Fruit fly (Drosophila melanogaster): ENCODE data around the gene CG18641.

Gene CG18641

DNA sequence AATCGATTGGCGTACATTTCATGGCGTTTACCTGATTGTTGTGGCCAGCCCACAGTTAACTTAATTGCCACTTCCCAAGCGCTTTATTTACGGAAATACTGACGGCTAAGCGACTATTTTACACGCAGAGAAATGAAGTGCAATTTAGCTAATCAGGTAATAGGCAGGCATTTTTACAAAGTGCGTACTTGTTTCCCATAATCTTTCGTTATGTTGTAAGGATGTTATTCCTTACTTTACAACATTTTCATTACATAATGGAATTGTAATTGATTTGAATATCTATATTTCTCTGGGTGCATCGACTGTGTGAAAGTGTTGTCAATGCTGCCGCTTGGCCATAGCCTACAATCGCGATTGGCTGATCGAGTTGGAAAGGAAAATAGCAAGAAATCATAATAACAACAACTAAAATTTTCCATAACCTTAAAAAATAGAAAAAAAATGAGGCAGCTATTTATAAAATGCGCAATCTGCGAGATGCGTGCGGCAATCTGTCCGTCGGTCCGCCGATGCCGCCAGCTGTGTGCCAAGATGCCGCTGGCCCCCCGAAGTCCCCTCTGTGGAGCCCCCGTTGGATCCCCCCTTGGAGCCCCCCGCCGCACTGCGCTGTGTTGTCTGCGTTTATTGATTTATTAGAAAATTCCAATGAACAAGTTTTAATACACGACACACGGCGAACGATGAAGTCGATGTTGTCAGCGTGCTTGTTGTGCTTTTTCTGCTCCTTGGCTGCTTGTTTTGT lies 11.5 kb upstream of the CG18641 start (continued):
- TF ChIP-seq CG4854 (GFP tag; optimal IDR thresholded peaks at IDR 0.05) (peak; percentile 43), CG2199 (GFP tag; IDR thresholded peaks at IDR 0.05) (no peak), CG13296 (GFP tag; optimal IDR thresholded peaks at IDR 0.05) (no peak), ssp (GFP tag; IDR thresholded peaks at IDR 0.05) (0 out of 2 replicates have a peak, but pooled peaks have one; percentile 14), row (GFP tag; IDR thresholded peaks at IDR 0.05) (peak; percentile 62), Trl (optimal IDR thresholded peaks at IDR 0.05) (no peak), Trl (GFP tag; optimal IDR thresholded peaks at IDR 0.05) (peak; percentile 38), CG3163 (GFP tag; optimal IDR thresholded peaks at IDR 0.05) (no peak), CG11504 (tag; optimal IDR thresholded peaks at IDR 0.05) (peak; percentile 81), CG9609 (GFP tag; optimal IDR thresholded peaks at IDR 0.05) (peak; percentile 37), CG8089 (GFP tag; optimal IDR thresholded peaks at IDR 0.05) (peak; percentile 60), unpg (GFP tag; optimal IDR thresholded peaks at IDR 0.05) (peak; percentile 71), D (optimal IDR thresholded peaks at IDR 0.05) (no peak), D (GFP tag; optimal IDR thresholded peaks at IDR 0.05) (peak; percentile 9), fd96Cb (tag; optimal IDR thresholded peaks at IDR 0.05) (peak; percentile 65), CG1529 (GFP tag; optimal IDR thresholded peaks at IDR 0.05) (peak; percentile 38), al (GFP tag; IDR thresholded peaks at IDR 0.05) (peak; percentile 10; the same call in 1 of the 2 replicates), Sry-δ (GFP tag; optimal IDR thresholded peaks at IDR 0.05) (peak; percentile 24), CG3281 (GFP tag; optimal IDR thresholded peaks at IDR 0.05) (peak; percentile 21), Abd-B (GFP tag; optimal IDR thresholded peaks at IDR 0.05) (peak; percentile 61), gsb (GFP tag; IDR thresholded peaks at IDR 0.05) (no peak), ash1 (GFP tag; optimal IDR thresholded peaks at IDR 0.05) (no peak), Jarid2 (GFP tag; optimal IDR thresholded peaks at IDR 0.05) (no peak), klu (GFP tag; IDR thresholded peaks at IDR 0.05) (no peak), NFAT (GFP tag; IDR thresholded peaks at IDR 0.05) (no peak), Atf3 (GFP tag; optimal IDR thresholded peaks at IDR 0.05) (peak; percentile 38), sd (tag; optimal IDR thresholded peaks at IDR 0.05) (peak; percentile 56), MTF-1 (GFP tag; optimal IDR thresholded peaks at IDR 0.05; ENCODE audit: borderline replicate concordance) (no peak), ham (GFP tag; IDR thresholded peaks at IDR 0.05) (no peak), crol (GFP tag; IDR thresholded peaks at IDR 0.05) (peak; percentile 90), zf30C (GFP tag; optimal IDR thresholded peaks at IDR 0.05) (no peak), CG8281 (tag; optimal IDR thresholded peaks at IDR 0.05) (no peak), Fer1 (GFP tag; optimal IDR thresholded peaks at IDR 0.05) (peak; percentile 11), CG12104 (GFP tag; optimal IDR thresholded peaks at IDR 0.05) (no peak), CG16779 (GFP tag; IDR thresholded peaks at IDR 0.05) (no peak), lov (optimal IDR thresholded peaks at IDR 0.05) (no peak), lov (GFP tag; IDR thresholded peaks at IDR 0.05) (no peak), CG34376 (GFP tag; optimal IDR thresholded peaks at IDR 0.05) (no peak), z (GFP tag; IDR thresholded peaks at IDR 0.05) (no peak), Sox102F (GFP tag; optimal IDR thresholded peaks at IDR 0.05) (peak; percentile 85), bcd (GFP tag; optimal IDR thresholded peaks at IDR 0.05) (peak; percentile 54), CG8290 (GFP tag; optimal IDR thresholded peaks at IDR 0.05) (peak; percentile 5), CG8290 (tag; optimal IDR thresholded peaks at IDR 0.05) (no peak), CG11456 (GFP tag; IDR thresholded peaks at IDR 0.05) (peak; percentile 37; the same call in 1 of the 3 replicates), CG8765 (GFP tag; IDR thresholded peaks at IDR 0.05) (no peak), Hand (GFP tag; optimal IDR thresholded peaks at IDR 0.05) (no peak), Asciz (GFP tag; optimal IDR thresholded peaks at IDR 0.05) (peak; percentile 59), cad (GFP tag; optimal IDR thresholded peaks at IDR 0.05) (no peak), CG4282 (GFP tag; optimal IDR thresholded peaks at IDR 0.05) (no peak), D19A (tag; optimal IDR thresholded peaks at IDR 0.05) (peak; percentile 17), salm (tag; optimal IDR thresholded peaks at IDR 0.05) (peak; percentile 31), HLH54F (GFP tag; optimal IDR thresholded peaks at IDR 0.05) (peak; percentile 9)

All from whole organism, embryonic.